Worm (Caenorhabditis elegans) whole organism, late embryonic: ENCODE results near the gene C15F1.1.
A peak's percentile ranks its signal among the peaks of the same experiment; 100 is the strongest.

ENCODE experiments used
- C38D4.7 ChIP-seq: fragments of 200-800 bp; sonication (Bioruptor generic); optimal IDR thresholded peaks from 2 replicates; lab custom pipeline; 2018; ENCODE audit warnings: mild to moderate bottlenecking, missing genetic modification characterization, moderate library complexity, missing compliant biosample characterization
- K02D7.2 ChIP-seq: sonication (generic microtip); optimal IDR thresholded peaks from 2 replicates; lab custom pipeline; 2017; ENCODE audit warnings: mild to moderate bottlenecking, missing genetic modification characterization, missing compliant biosample characterization
- T23F11.4 ChIP-seq: fragments of 200-800 bp; sonication (Bioruptor generic); optimal IDR thresholded peaks from 2 replicates; lab custom pipeline; 2018; ENCODE audit warnings: mild to moderate bottlenecking, missing genetic modification characterization, missing compliant biosample characterization
- Y22D7AL.16 ChIP-seq: sonication (generic microtip); optimal IDR thresholded peaks from 2 replicates; lab custom pipeline; 2016; ENCODE audit warnings: missing genetic modification characterization, missing compliant biosample characterization
- ahr-1 ChIP-seq: sonication (generic microtip); optimal IDR thresholded peaks from 2 replicates; lab custom pipeline; 2016; ENCODE audit warnings: missing genetic modification characterization, missing compliant biosample characterization
- ceh-31 ChIP-seq: sonication (generic microtip); optimal IDR thresholded peaks from 2 replicates; lab custom pipeline; 2016; ENCODE audit warnings: missing genetic modification characterization, missing compliant biosample characterization
- ceh-45 ChIP-seq: fragments of 200-800 bp; sonication (Bioruptor generic); IDR thresholded peaks from 2 replicates; pipeline ENCODE4 v1.3.6; 2022; ENCODE audit warnings: missing genetic modification reagents, missing genetic modification characterization, missing compliant biosample characterization
- ceh-48 ChIP-seq: sonication (generic microtip); optimal IDR thresholded peaks from 2 replicates; lab custom pipeline; 2016; ENCODE audit warnings: missing genetic modification characterization, inconsistent platforms, missing compliant biosample characterization
- ceh-6 ChIP-seq: fragments of 200-800 bp; sonication (Bioruptor generic); optimal IDR thresholded peaks from 2 replicates; lab custom pipeline; 2018; ENCODE audit warnings: mild to moderate bottlenecking, missing genetic modification characterization, missing compliant biosample characterization
- ceh-9 ChIP-seq: sonication (generic microtip); optimal IDR thresholded peaks from 2 replicates; lab custom pipeline; 2016; ENCODE audit warnings: mild to moderate bottlenecking, missing genetic modification characterization, inconsistent platforms, missing compliant biosample characterization
- che-1 ChIP-seq: sonication (generic microtip); optimal IDR thresholded peaks from 2 replicates; lab custom pipeline; 2016; ENCODE audit warnings: mild to moderate bottlenecking, missing genetic modification characterization, missing compliant biosample characterization
- dve-1 ChIP-seq: sonication (generic microtip); optimal IDR thresholded peaks from 2 replicates; lab custom pipeline; 2017; ENCODE audit warnings: antibody characterized with exemption, mild to moderate bottlenecking, missing genetic modification characterization, missing compliant biosample characterization
- elt-2 ChIP-seq: sonication (generic microtip); optimal IDR thresholded peaks from 2 replicates; lab custom pipeline; 2016; ENCODE audit warnings: missing genetic modification reagents, missing genetic modification characterization, missing compliant biosample characterization
- elt-4 ChIP-seq: sonication (generic microtip); optimal IDR thresholded peaks from 2 replicates; lab custom pipeline; 2016; ENCODE audit warnings: missing genetic modification characterization, missing compliant biosample characterization
- ets-4 ChIP-seq: sonication (generic microtip); optimal IDR thresholded peaks from 2 replicates; lab custom pipeline; 2016; ENCODE audit warnings: missing genetic modification characterization, missing compliant biosample characterization
- fax-1 ChIP-seq: sonication (generic microtip); optimal IDR thresholded peaks from 2 replicates; lab custom pipeline; 2016; ENCODE audit warnings: missing genotype, missing genetic modification characterization, missing compliant biosample characterization
- gmeb-2 ChIP-seq: sonication (generic microtip); optimal IDR thresholded peaks from 2 replicates; lab custom pipeline; 2016; ENCODE audit warnings: missing genetic modification characterization, inconsistent platforms, missing compliant biosample characterization
- hlh-30 ChIP-seq: sonication (generic microtip); optimal IDR thresholded peaks from 2 replicates; lab custom pipeline; 2017; ENCODE audit warnings: antibody characterized with exemption, missing genetic modification characterization, missing compliant biosample characterization; ENCODE audit not compliant: insufficient read depth
- hlh-6 ChIP-seq: sonication (generic microtip); optimal IDR thresholded peaks from 2 replicates; lab custom pipeline; 2016; ENCODE audit warnings: missing genotype, missing genetic modification characterization, missing compliant biosample characterization
- lin-11 ChIP-seq: fragments of 200-800 bp; sonication (Bioruptor generic); optimal IDR thresholded peaks from 2 replicates; lab custom pipeline; 2018; ENCODE audit warnings: mild to moderate bottlenecking, missing genetic modification characterization, missing compliant biosample characterization
- madf-2 ChIP-seq: sonication (generic microtip); optimal IDR thresholded peaks from 2 replicates; lab custom pipeline; 2017; ENCODE audit warnings: missing genetic modification characterization, missing compliant biosample characterization
- nfya-1 ChIP-seq: sonication (generic microtip); optimal IDR thresholded peaks from 2 replicates; lab custom pipeline; 2017; ENCODE audit warnings: missing genetic modification characterization, mild to moderate bottlenecking, missing compliant biosample characterization, antibody characterized with exemption, moderate library complexity
- nhr-232 ChIP-seq: sonication (generic microtip); optimal IDR thresholded peaks from 2 replicates; lab custom pipeline; 2016; ENCODE audit warnings: missing genetic modification characterization, missing compliant biosample characterization
- npax-4 ChIP-seq: sonication (generic microtip); optimal IDR thresholded peaks from 2 replicates; lab custom pipeline; 2016; ENCODE audit warnings: missing genetic modification characterization, missing compliant biosample characterization
- pat-9 ChIP-seq: fragments of 200-800 bp; sonication (Bioruptor generic); optimal IDR thresholded peaks from 2 replicates; lab custom pipeline; 2018; ENCODE audit warnings: mild to moderate bottlenecking, missing genetic modification characterization, moderate library complexity, missing compliant biosample characterization
- pax-1 ChIP-seq: fragments of 150-350 bp; optimal IDR thresholded peaks from 2 replicates; lab custom pipeline; 2014; ENCODE audit warnings: missing biosample characterization, missing genetic modification characterization
- pha-2 ChIP-seq: sonication (generic microtip); optimal IDR thresholded peaks from 2 replicates; lab custom pipeline; 2017; ENCODE audit warnings: mild to moderate bottlenecking, missing genetic modification characterization, missing compliant biosample characterization
- rnt-1 ChIP-seq: sonication (generic microtip); optimal IDR thresholded peaks from 2 replicates; lab custom pipeline; 2016; ENCODE audit warnings: missing genetic modification characterization, missing compliant biosample characterization
- sdc-2 ChIP-seq: sonication (generic microtip); optimal IDR thresholded peaks from 2 replicates; lab custom pipeline; 2016; ENCODE audit warnings: missing genotype, missing genetic modification characterization, missing compliant biosample characterization
- sox-2 ChIP-seq: fragments of 200-800 bp; sonication (Bioruptor generic); IDR thresholded peaks from 2 replicates; pipeline ENCODE4 v1.3.6; 2022; ENCODE audit warnings: missing genetic modification reagents, missing genetic modification characterization, missing compliant biosample characterization
- sox-4 ChIP-seq: sonication (generic microtip); optimal IDR thresholded peaks from 2 replicates; lab custom pipeline; 2017; ENCODE audit warnings: mild to moderate bottlenecking, missing genetic modification characterization, inconsistent platforms, missing compliant biosample characterization
- tbx-2 ChIP-seq: sonication (generic microtip); optimal IDR thresholded peaks from 2 replicates; lab custom pipeline; 2016; ENCODE audit warnings: missing genetic modification characterization, missing compliant biosample characterization
- unc-3 ChIP-seq, 2 experiments: fragments of 200-800 bp in 1 of 2; sonication (Bioruptor generic) in 1 of 2; sonication (generic microtip) in 1 of 2; conservative IDR thresholded peaks in 1 of 2; optimal IDR thresholded peaks in 1 of 2; 2 replicates each; pipeline versions ENCODE4 v1.3.6 to Lab custom; 2016 to 2022; ENCODE audit warnings: missing compliant biosample characterization in 2 of 2, missing genetic modification characterization in 2 of 2, missing genetic modification reagents in 1 of 2
- unc-42 ChIP-seq: sonication (generic microtip); optimal IDR thresholded peaks from 2 replicates; lab custom pipeline; 2016; ENCODE audit warnings: missing genotype, missing genetic modification characterization, missing compliant biosample characterization
- zip-5 ChIP-seq: sonication (generic microtip); optimal IDR thresholded peaks from 2 replicates; lab custom pipeline; 2016; ENCODE audit warnings: missing genetic modification characterization, missing compliant biosample characterization

The C15F1.1 gene

ce11 chrII:7001405-7001804 is 11.7 kb downstream of the C15F1.1 start (continued):
- peak; percentile 84 for TF ChIP-seq pat-9 (tag; lab: Kevin White, UChicago)
- TF ChIP-seq elt-2 (tag; lab: Kevin White, UChicago): peak; percentile 84
- peak; percentile 87 for TF ChIP-seq hlh-6 (tag; lab: Kevin White, UChicago)
- TF ChIP-seq ceh-9: peak; percentile 41
- TF ChIP-seq ceh-45 (GFP tag; lab: Robert Waterston, UW): peak; percentile 73; the same call in 1 of the 2 replicates
- peak; percentile 74 for TF ChIP-seq sdc-2 (tag; lab: Kevin White, UChicago)
- peak; percentile 78 for TF ChIP-seq C38D4.7 (GFP tag; lab: Kevin White, UChicago)
- peak; percentile 76 for TF ChIP-seq unc-3 (GFP tag; conservative IDR thresholded peaks at IDR 0.05; lab: Robert Waterston, UW)
- peak; percentile 7 for TF ChIP-seq unc-3 (tag; optimal IDR thresholded peaks at IDR 0.05; lab: Kevin White, UChicago)
- peak; percentile 33 for TF ChIP-seq dve-1

ce11 chrII:7002956-7003357 is 13.3 kb downstream of the C15F1.1 start:
- TF ChIP-seq sox-4: peak; percentile 7
- TF ChIP-seq nfya-1 (tag; lab: Kevin White, UChicago): peak; percentile 4
- peak; percentile 13 for TF ChIP-seq Y22D7AL.16 (tag; lab: Kevin White, UChicago)
- no peak for TF ChIP-seq npax-4 (tag; lab: Kevin White, UChicago)
- TF ChIP-seq che-1 (tag; lab: Kevin White, UChicago): peak; percentile 16
- TF ChIP-seq madf-2 (tag; lab: Kevin White, UChicago): peak; percentile 12

ce11 chrII:7012592-7012991 is 22.9 kb downstream of the C15F1.1 start, which contains the start of gene sqv-7:
sqv-7 (minus strand) TSS chrII:7012692.
- TF ChIP-seq gmeb-2 (tag; lab: Kevin White, UChicago) (no peak), nfya-1 (tag; lab: Kevin White, UChicago) (no peak), dve-1 (no peak), K02D7.2 (tag; lab: Kevin White, UChicago) (no peak), pax-1 (tag; lab: Kevin White, UChicago) (no peak), che-1 (tag; lab: Kevin White, UChicago) (no peak), lin-11 (tag; lab: Kevin White, UChicago) (no peak), npax-4 (tag; lab: Kevin White, UChicago) (no peak), fax-1 (no peak), ceh-31 (tag; lab: Kevin White, UChicago) (no peak), T23F11.4 (GFP tag; lab: Kevin White, UChicago) (no peak), nhr-232 (tag; lab: Kevin White, UChicago) (no peak)

ce11 chrII:7022370-7023001 is 32.8 kb downstream of the C15F1.1 start, which contains the start of the genes lst-6 and lst-5:
lst-6 (minus strand) TSS chrII:7022509.
lst-5 (plus strand) TSS chrII:7022913.
- TF ChIP-seq dve-1 (peak; percentile 23), elt-4 (tag; lab: Kevin White, UChicago) (no peak), pax-1 (tag; lab: Kevin White, UChicago) (no peak), rnt-1 (tag; lab: Kevin White, UChicago) (no peak), elt-2 (tag; lab: Kevin White, UChicago) (peak; percentile 86), T23F11.4 (GFP tag; lab: Kevin White, UChicago) (no peak), ets-4 (tag; lab: Kevin White, UChicago) (peak; percentile 11), ceh-6 (GFP tag; lab: Kevin White, UChicago) (no peak), lin-11 (tag; lab: Kevin White, UChicago) (no peak), sox-2 (no peak), zip-5 (no peak), ceh-45 (GFP tag; lab: Robert Waterston, UW) (no peak), Y22D7AL.16 (tag; lab: Kevin White, UChicago) (no peak), pha-2 (no peak), hlh-30 (tag; lab: Kevin White, UChicago) (peak; percentile 41), unc-3 (GFP tag; conservative IDR thresholded peaks at IDR 0.05; lab: Robert Waterston, UW) (no peak), unc-3 (tag; optimal IDR thresholded peaks at IDR 0.05; lab: Kevin White, UChicago) (no peak), nfya-1 (tag; lab: Kevin White, UChicago) (peak; percentile 45), nhr-232 (tag; lab: Kevin White, UChicago) (no peak), ceh-48 (tag; lab: Kevin White, UChicago) (peak; percentile 24), unc-42 (tag; lab: Kevin White, UChicago) (peak; percentile 72), tbx-2 (tag; lab: Kevin White, UChicago) (peak; percentile 58), ahr-1 (tag; lab: Kevin White, UChicago) (no peak)
